Fruit fly (Drosophila melanogaster) whole organism, embryonic: Measurements from ENCODE around the gene Coq7.

Experiments used
- BEAF-32 ChIP-seq: fragments of 200-800 bp; sonication (Bioruptor generic); optimal IDR thresholded peaks from 3 replicates; lab custom pipeline; 2017; ENCODE audit warnings: missing biosample characterization, missing genetic modification characterization, mild to moderate bottlenecking, moderate library complexity, missing genetic modification reagents
- Bdp1 ChIP-seq: fragments of 200-800 bp; sonication (Bioruptor generic); optimal IDR thresholded peaks from 3 replicates; lab custom pipeline; 2016; ENCODE audit warnings: missing biosample characterization, missing genetic modification characterization
- CG10654 ChIP-seq: fragments of 200-800 bp; sonication (Bioruptor generic); optimal IDR thresholded peaks from 2 replicates; lab custom pipeline; 2016; ENCODE audit warnings: missing biosample characterization, missing genetic modification characterization
- CG11504 ChIP-seq: fragments of 200-800 bp; sonication (Bioruptor generic); optimal IDR thresholded peaks from 3 replicates; lab custom pipeline; 2019; ENCODE audit warnings: missing biosample characterization, mild to moderate bottlenecking, missing genetic modification characterization, moderate library complexity
- CG12391 ChIP-seq: fragments of 200-800 bp; sonication (Bioruptor generic); optimal IDR thresholded peaks from 3 replicates; lab custom pipeline; 2018; ENCODE audit warnings: missing biosample characterization, mild to moderate bottlenecking, missing genetic modification characterization, moderate library complexity
- CG14014 ChIP-seq: fragments of 200-800 bp; sonication (Bioruptor generic); IDR thresholded peaks from 2 replicates; pipeline ENCODE4 v1.3.6; 2022; ENCODE audit warnings: missing biosample characterization, missing genetic modification characterization
- CG17568 ChIP-seq: fragments of 200-800 bp; sonication (Bioruptor generic); optimal IDR thresholded peaks from 2 replicates; lab custom pipeline; 2018; ENCODE audit warnings: missing biosample characterization, mild to moderate bottlenecking, missing genetic modification characterization, moderate library complexity
- CG1832 ChIP-seq: fragments of 200-800 bp; sonication (Bioruptor generic); optimal IDR thresholded peaks from 2 replicates; lab custom pipeline; 2017; ENCODE audit warnings: missing biosample characterization, mild to moderate bottlenecking, missing genetic modification characterization, inconsistent platforms
- CG2712 ChIP-seq: fragments of 200-800 bp; optimal IDR thresholded peaks from 3 replicates; lab custom pipeline; 2019; ENCODE audit warnings: missing biosample characterization, mild to moderate bottlenecking, missing genetic modification characterization, moderate library complexity
- CG30403 ChIP-seq: fragments of 200-800 bp; sonication (Bioruptor generic); optimal IDR thresholded peaks from 3 replicates; lab custom pipeline; 2016; ENCODE audit warnings: missing biosample characterization, missing genetic modification characterization
- CG30431 ChIP-seq: fragments of 200-800 bp; sonication (Bioruptor generic); optimal IDR thresholded peaks from 2 replicates; lab custom pipeline; 2017; ENCODE audit warnings: missing biosample characterization, missing genetic modification characterization
- CG31365 ChIP-seq: fragments of 200-800 bp; sonication (Bioruptor generic); optimal IDR thresholded peaks from 2 replicates; lab custom pipeline; 2018; ENCODE audit warnings: missing biosample characterization, mild to moderate bottlenecking, missing genetic modification characterization
- CG3838 ChIP-seq: fragments of 200-800 bp; sonication (Bioruptor generic); optimal IDR thresholded peaks from 3 replicates; lab custom pipeline; 2016; ENCODE audit warnings: missing biosample characterization, missing genetic modification characterization
- CG3995 ChIP-seq: fragments of 200-800 bp; sonication (Bioruptor generic); optimal IDR thresholded peaks from 3 replicates; lab custom pipeline; 2016; ENCODE audit warnings: missing biosample characterization, missing genetic modification characterization
- CG4617 ChIP-seq: fragments of 200-800 bp; sonication (Bioruptor generic); optimal IDR thresholded peaks from 3 replicates; lab custom pipeline; 2016; ENCODE audit warnings: missing biosample characterization, missing genetic modification characterization, borderline replicate concordance
- CG4730 ChIP-seq: fragments of 200-800 bp; sonication (Bioruptor generic); IDR thresholded peaks from 2 replicates; pipeline ENCODE4 v1.3.6; 2022; ENCODE audit warnings: missing biosample characterization, missing genetic modification characterization
- CG6175 ChIP-seq: fragments of 200-800 bp; sonication (Bioruptor generic); IDR thresholded peaks from 3 replicates; pipeline ENCODE4 v1.3.6; 2022; ENCODE audit warnings: missing biosample characterization, missing genetic modification characterization
- CG7357 ChIP-seq: fragments of 200-800 bp; sonication (Bioruptor generic); IDR thresholded peaks from 3 replicates; pipeline ENCODE4 v1.3.6; 2022; ENCODE audit warnings: missing biosample characterization, missing genetic modification characterization
- CG7745 ChIP-seq: fragments of 200-800 bp; sonication (Bioruptor generic); optimal IDR thresholded peaks from 2 replicates; lab custom pipeline; 2018; ENCODE audit warnings: missing biosample characterization, mild to moderate bottlenecking, missing genetic modification characterization, moderate library complexity
- CG8478 ChIP-seq: fragments of >200 bp; optimal IDR thresholded peaks from 2 replicates; lab custom pipeline; 2018
- CG9797 ChIP-seq: fragments of 200-800 bp; sonication (Bioruptor generic); optimal IDR thresholded peaks from 3 replicates; lab custom pipeline; 2018; ENCODE audit warnings: missing biosample characterization, mild to moderate bottlenecking, missing genetic modification characterization
- CG9817 ChIP-seq: fragments of 200-800 bp; sonication (Bioruptor generic); optimal IDR thresholded peaks from 2 replicates; lab custom pipeline; 2018; ENCODE audit warnings: missing biosample characterization, mild to moderate bottlenecking, missing genetic modification characterization, moderate library complexity
- Dek ChIP-seq: fragments of 200-800 bp; sonication (Bioruptor generic); optimal IDR thresholded peaks from 3 replicates; lab custom pipeline; 2019; ENCODE audit warnings: missing biosample characterization, mild to moderate bottlenecking, missing genetic modification characterization, moderate library complexity
- Drgx ChIP-seq: fragments of 200-800 bp; sonication (Bioruptor generic); IDR thresholded peaks from 2 replicates; pipeline ENCODE4 v1.3.6; 2022; ENCODE audit warnings: missing biosample characterization, missing genetic modification characterization
- Lpt ChIP-seq: fragments of >200 bp; optimal IDR thresholded peaks from 2 replicates; lab custom pipeline; 2018; ENCODE audit warnings: missing biosample characterization, missing genetic modification characterization
- Neu2 ChIP-seq: fragments of 200-800 bp; sonication (Bioruptor generic); optimal IDR thresholded peaks from 3 replicates; lab custom pipeline; 2016; ENCODE audit warnings: missing biosample characterization, missing genetic modification characterization, borderline replicate concordance
- Nf-YB ChIP-seq: fragments of 200-800 bp; sonication (Bioruptor generic); optimal IDR thresholded peaks from 3 replicates; lab custom pipeline; 2019; ENCODE audit warnings: missing biosample characterization, mild to moderate bottlenecking, missing genetic modification characterization, moderate library complexity
- Pdp1 ChIP-seq, 2 experiments: fragments of 200-800 bp; sonication (Bioruptor generic); optimal IDR thresholded peaks; 3 replicates each; lab custom pipeline; 2016; ENCODE audit warnings: missing biosample characterization in 2 of 2, missing genetic modification characterization in 2 of 2, mild to moderate bottlenecking in 1 of 2, moderate library complexity in 1 of 2
- Xbp1 ChIP-seq: fragments of 200-800 bp; sonication (Bioruptor generic); optimal IDR thresholded peaks from 3 replicates; lab custom pipeline; 2016; ENCODE audit warnings: missing biosample characterization, mild to moderate bottlenecking, missing genetic modification characterization
- da ChIP-seq: fragments of 200-800 bp; sonication (Bioruptor generic); optimal IDR thresholded peaks from 2 replicates; lab custom pipeline; 2016; ENCODE audit warnings: missing biosample characterization, missing genetic modification characterization
- dmrt11E ChIP-seq: fragments of 200-800 bp; sonication (Bioruptor generic); optimal IDR thresholded peaks from 3 replicates; lab custom pipeline; 2018; ENCODE audit warnings: missing biosample characterization, mild to moderate bottlenecking, missing genetic modification characterization, moderate library complexity
- exex ChIP-seq: fragments of 200-800 bp; sonication (Bioruptor generic); optimal IDR thresholded peaks from 4 replicates; lab custom pipeline; 2018; ENCODE audit warnings: missing biosample characterization, mild to moderate bottlenecking, missing genetic modification characterization, moderate library complexity
- fd96Cb ChIP-seq: fragments of 200-800 bp; sonication (Bioruptor generic); optimal IDR thresholded peaks from 2 replicates; lab custom pipeline; 2018; ENCODE audit warnings: missing biosample characterization, mild to moderate bottlenecking, missing genetic modification characterization, moderate library complexity
- h ChIP-seq: fragments of >200 bp; optimal IDR thresholded peaks from 2 replicates; lab custom pipeline; 2017
- hth ChIP-seq: fragments of >200 bp; optimal IDR thresholded peaks from 2 replicates; lab custom pipeline; 2017; ENCODE audit warnings: inconsistent platforms
- jumu ChIP-seq: fragments of 200-800 bp; sonication (Bioruptor generic); optimal IDR thresholded peaks from 3 replicates; lab custom pipeline; 2016; ENCODE audit warnings: missing biosample characterization, missing genetic modification characterization
- lbe ChIP-seq: fragments of 200-800 bp; sonication (Bioruptor generic); optimal IDR thresholded peaks from 2 replicates; lab custom pipeline; 2016; ENCODE audit warnings: missing biosample characterization, mild to moderate bottlenecking, missing genetic modification characterization
- pan ChIP-seq, 4 experiments: fragments of >200 bp in 3 of 4; fragments of 200-800 bp in 1 of 4; sonication (Bioruptor generic) in 1 of 4; optimal IDR thresholded peaks in 3 of 4; IDR thresholded peaks in 1 of 4; 2 replicates each; pipeline versions ENCODE4 v1.3.6 to Lab custom; 2017 to 2022; ENCODE audit warnings: missing biosample characterization in 2 of 4, missing genetic modification characterization in 2 of 4, mixed read lengths in 1 of 4
- pho ChIP-seq: fragments of 200-800 bp; sonication (Bioruptor generic); optimal IDR thresholded peaks from 2 replicates; lab custom pipeline; 2016; ENCODE audit warnings: missing biosample characterization, missing genetic modification characterization
- pnt ChIP-seq: fragments of 200-800 bp; sonication (Bioruptor generic); optimal IDR thresholded peaks from 3 replicates; lab custom pipeline; 2016; ENCODE audit warnings: missing biosample characterization, missing genetic modification characterization
- prd ChIP-seq, 3 experiments: fragments of >200 bp in 2 of 3; fragments of 200-800 bp in 1 of 3; sonication (Bioruptor generic) in 1 of 3; optimal IDR thresholded peaks in 2 of 3; IDR thresholded peaks in 1 of 3; 2 replicates in 2 of 3; 3 replicates in 1 of 3; pipeline versions ENCODE4 v1.3.6 to Lab custom; 2017 to 2022; ENCODE audit warnings: missing biosample characterization in 1 of 3, missing genetic modification characterization in 1 of 3
- ranshi ChIP-seq: fragments of 200-800 bp; sonication (Bioruptor generic); IDR thresholded peaks from 2 replicates; pipeline ENCODE4 v1.3.6; 2022; ENCODE audit warnings: missing biosample characterization, missing genetic modification characterization
- repo ChIP-seq: fragments of 200-800 bp; sonication (Bioruptor generic); optimal IDR thresholded peaks from 2 replicates; lab custom pipeline; 2016; ENCODE audit warnings: missing biosample characterization, missing genetic modification characterization
- sim ChIP-seq: fragments of 200-800 bp; sonication (Bioruptor generic); IDR thresholded peaks from 2 replicates; pipeline ENCODE4 v1.3.6; 2022; ENCODE audit warnings: missing biosample characterization, missing genetic modification characterization
- slou ChIP-seq: fragments of 200-800 bp; sonication (Bioruptor generic); optimal IDR thresholded peaks from 3 replicates; lab custom pipeline; 2016; ENCODE audit warnings: missing biosample characterization, missing genetic modification characterization
- sob ChIP-seq: fragments of 200-800 bp; sonication (Bioruptor generic); IDR thresholded peaks from 2 replicates; pipeline ENCODE4 v1.3.6; 2022; ENCODE audit warnings: missing biosample characterization, missing genetic modification characterization
- stc ChIP-seq: fragments of 200-800 bp; sonication (Bioruptor generic); IDR thresholded peaks from 2 replicates; pipeline ENCODE4 v1.3.6; 2022; ENCODE audit warnings: missing biosample characterization, missing genetic modification characterization
- stwl ChIP-seq: fragments of 200-800 bp; sonication (Bioruptor generic); optimal IDR thresholded peaks from 3 replicates; lab custom pipeline; 2018; ENCODE audit warnings: missing biosample characterization, mild to moderate bottlenecking, missing genetic modification characterization, moderate library complexity
- tio ChIP-seq: fragments of 200-800 bp; sonication (Bioruptor generic); optimal IDR thresholded peaks from 2 replicates; lab custom pipeline; 2017; ENCODE audit warnings: missing biosample characterization, missing genetic modification characterization, inconsistent platforms
- wdn ChIP-seq: fragments of 200-800 bp; sonication (Bioruptor generic); IDR thresholded peaks from 2 replicates; pipeline ENCODE4 v1.3.6; 2022; ENCODE audit warnings: missing biosample characterization, missing genetic modification characterization

Gene Coq7

dm6 chrX:6800726-6801296, 29.8 kb downstream of the Coq7 start (continued):
- TF ChIP-seq repo (no peak), CG6175 (GFP tag; lab: Robert Waterston, UW) (0 out of 3 replicates have a peak, but pooled peaks have one; percentile 17), CG10654 (no peak), CG1832 (GFP tag; lab: Kevin White, UChicago) (no peak), CG14014 (GFP tag; lab: Robert Waterston, UW) (no peak), pho (GFP tag; lab: Kevin White, UChicago) (peak; percentile 8), exex (tag; lab: Kevin White, UChicago) (peak; percentile 71), CG7357 (GFP tag; lab: Robert Waterston, UW) (no peak), CG3995 (GFP tag; lab: Kevin White, UChicago) (peak; percentile 2), CG7745 (no peak), CG17568 (peak; percentile 33), jumu (GFP tag; lab: Kevin White, UChicago) (no peak), Xbp1 (GFP tag; lab: Kevin White, UChicago) (peak; percentile 46), stwl (no peak), pan (optimal IDR thresholded peaks at IDR 0.05; lab: Kevin White, UChicago) (no peak), pan (GFP tag; optimal IDR thresholded peaks at IDR 0.05 in 1 of 2, IDR thresholded peaks at IDR 0.05 in 1 of 2) (peak in 1 of 2 experiments; percentile 30), Drgx (peak; percentile 47; the same call in 1 of the 2 replicates), dmrt11E (tag; lab: Kevin White, UChicago) (no peak), stc (GFP tag; lab: Robert Waterston, UW) (peak; percentile 35), Bdp1 (GFP tag; lab: Kevin White, UChicago) (no peak), Pdp1 (GFP tag; optimal IDR thresholded peaks at IDR 0.05; lab: Kevin White, UChicago) (peak in 1 of 2 experiments; percentile 8), CG11504 (tag; lab: Kevin White, UChicago) (peak; percentile 47), CG9797 (GFP tag; lab: Kevin White, UChicago) (no peak), Nf-YB (no peak), CG12391 (tag; lab: Kevin White, UChicago) (peak; percentile 62), Dek (tag; lab: Kevin White, UChicago) (peak; percentile 29), da (GFP tag; lab: Kevin White, UChicago) (no peak), CG31365 (tag; lab: Kevin White, UChicago) (no peak), CG4617 (no peak), hth (no peak), CG30431 (peak; percentile 14), Neu2 (GFP tag; lab: Kevin White, UChicago) (no peak), ranshi (GFP tag; lab: Robert Waterston, UW) (no peak), CG3838 (no peak), CG8478 (lab: Kevin White, UChicago) (no peak), CG9817 (tag; lab: Kevin White, UChicago) (no peak), CG2712 (tag; lab: Kevin White, UChicago) (peak; percentile 41), lbe (GFP tag; lab: Kevin White, UChicago) (peak; percentile 43), slou (no peak), wdn (GFP tag; lab: Robert Waterston, UW) (no peak), sim (GFP tag; lab: Robert Waterston, UW) (no peak), CG4730 (GFP tag; lab: Robert Waterston, UW) (no peak), prd (optimal IDR thresholded peaks at IDR 0.05; lab: Kevin White, UChicago) (no peak), prd (GFP tag; IDR thresholded peaks at IDR 0.05; lab: Robert Waterston, UW) (peak; percentile 52; the same call in 2 of the 3 replicates), Lpt (GFP tag; lab: Kevin White, UChicago) (no peak), CG30403 (GFP tag; lab: Kevin White, UChicago) (peak; percentile 33), fd96Cb (tag; lab: Kevin White, UChicago) (peak; percentile 27), pnt (no peak), tio (GFP tag; lab: Kevin White, UChicago) (no peak), BEAF-32 (GFP tag; lab: Kevin White, UChicago) (no peak), h (no peak), sob (no peak; the same call in 1 of the 2 replicates)
